Worm (Caenorhabditis elegans): ENCODE measurements around the gene Y49F6B.6.

Gene Y49F6B.6

DNA sequence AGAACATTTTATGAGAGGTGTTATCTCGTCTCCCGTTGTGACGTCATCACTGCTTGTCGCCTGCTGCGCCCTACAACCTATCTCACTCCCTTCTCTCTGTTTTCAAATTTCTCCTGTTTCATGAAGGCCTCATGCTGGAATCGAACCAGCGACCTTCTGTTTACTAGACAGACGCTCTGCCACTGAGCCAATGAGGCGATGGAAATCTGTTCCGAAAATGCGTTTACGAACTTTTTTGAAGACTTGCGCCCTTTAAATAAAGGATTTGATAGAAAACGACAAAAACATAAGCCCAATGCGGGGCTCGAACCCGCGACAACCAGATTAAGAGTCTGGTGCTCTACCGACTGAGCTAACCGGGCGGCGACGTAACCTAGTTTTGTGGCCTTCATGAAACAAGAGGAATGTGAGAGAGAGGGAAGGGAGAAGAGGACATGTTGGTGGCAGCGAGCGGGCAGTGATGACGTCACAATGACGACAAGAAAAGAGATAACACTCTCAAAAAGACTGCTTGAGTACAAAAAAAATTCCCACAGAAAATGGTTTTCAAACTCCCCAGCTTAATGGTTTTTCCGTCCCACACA, 46.1 kb downstream of the Y49F6B.6 start, which contains the start of gene clec-126:
TSS of gene clec-126 (plus strand) at position 534 of the 584 bp plus-strand sequence.
- peak; percentile 34 for TF ChIP-seq sdz-12 (GFP tag; optimal IDR thresholded peaks at IDR 0.05)
- 0 out of 2 replicates have a peak, but pooled peaks have one; percentile 9 for TF ChIP-seq zip-11 (GFP tag; IDR thresholded peaks at IDR 0.05)
- peak; percentile 12 for TF ChIP-seq snpc-4 (tag; optimal IDR thresholded peaks at IDR 0.05)
- TF ChIP-seq nhr-102 (tag; optimal IDR thresholded peaks at IDR 0.05) = peak; percentile 89
- peak; percentile 63 for TF ChIP-seq mxl-3 (GFP tag; optimal IDR thresholded peaks at IDR 0.05)
- TF ChIP-seq gei-8 (GFP tag; optimal IDR thresholded peaks at IDR 0.05) = peak; percentile 46
- peak; percentile 64 for TF ChIP-seq ceh-20 (GFP tag; IDR thresholded peaks at IDR 0.05)
- 0 out of 2 replicates have a peak, but pooled peaks have one; percentile 12 for TF ChIP-seq mxl-2 (GFP tag; conservative IDR thresholded peaks at IDR 0.05)
- TF ChIP-seq mes-2 (tag; optimal IDR thresholded peaks at IDR 0.05; ENCODE audit: poor library complexity, severe bottlenecking) = peak; percentile 58
- no peak for TF ChIP-seq nhr-6 (tag; optimal IDR thresholded peaks at IDR 0.05)
- peak; percentile 74 for TF ChIP-seq lir-3 (tag; optimal IDR thresholded peaks at IDR 0.05)
- TF ChIP-seq nhr-10 (tag; optimal IDR thresholded peaks at IDR 0.05) = no peak
- TF ChIP-seq spr-1 (tag; optimal IDR thresholded peaks at IDR 0.05) = peak; percentile 91
- peak; percentile 83 for TF ChIP-seq rbr-2 (tag; optimal IDR thresholded peaks at IDR 0.05)
- TF ChIP-seq ZK546.5 (tag; optimal IDR thresholded peaks at IDR 0.05) = no peak
- TF ChIP-seq Y5F2A.4 (GFP tag; optimal IDR thresholded peaks at IDR 0.05) = peak; percentile 71
- peak; percentile 11 for TF ChIP-seq nhr-111 (GFP tag; optimal IDR thresholded peaks at IDR 0.05)
- no peak for TF ChIP-seq daf-8 (GFP tag; IDR thresholded peaks at IDR 0.05)
- TF ChIP-seq ceh-44 (GFP tag; IDR thresholded peaks at IDR 0.05) = peak; percentile 51; the same call in 1 of the 2 replicates
- peak; percentile 91 for TF ChIP-seq lin-13 (GFP tag; optimal IDR thresholded peaks at IDR 0.05)
- TF ChIP-seq ceh-82 (tag; optimal IDR thresholded peaks at IDR 0.05) = no peak
- TF ChIP-seq egl-27 (tag; optimal IDR thresholded peaks at IDR 0.05) = no peak
- TF ChIP-seq ceh-28 (tag; optimal IDR thresholded peaks at IDR 0.05) = no peak
- TF ChIP-seq Y105C5A.15 (GFP tag; IDR thresholded peaks at IDR 0.05) = peak; percentile 31; the same call in 1 of the 2 replicates
- TF ChIP-seq arid-1 (GFP tag; conservative IDR thresholded peaks at IDR 0.05) = peak; percentile 31; the same call in 1 of the 2 replicates
- TF ChIP-seq ama-1 (optimal IDR thresholded peaks at IDR 0.05) = no peak
- TF ChIP-seq lin-39 (tag; optimal IDR thresholded peaks at IDR 0.05) = no peak
- TF ChIP-seq lin-29 (GFP tag; IDR thresholded peaks at IDR 0.05) = 0 out of 2 replicates have a peak, but pooled peaks have one; percentile 10
- TF ChIP-seq T20F7.1 (GFP tag; optimal IDR thresholded peaks at IDR 0.05) = no peak
- no peak for TF ChIP-seq R02D3.7 (tag; optimal IDR thresholded peaks at IDR 0.05)
- TF ChIP-seq lin-38 (GFP tag; IDR thresholded peaks at IDR 0.05) = peak; percentile 86
- peak; percentile 68 for TF ChIP-seq unc-130 (GFP tag; optimal IDR thresholded peaks at IDR 0.05)
- peak; percentile 59 for TF ChIP-seq ztf-7 (tag; optimal IDR thresholded peaks at IDR 0.05)
- no peak for TF ChIP-seq unc-39 (tag; optimal IDR thresholded peaks at IDR 0.05)
- TF ChIP-seq F10B5.3 (tag; optimal IDR thresholded peaks at IDR 0.05) = peak; percentile 48
- TF ChIP-seq zfp-2 (tag; optimal IDR thresholded peaks at IDR 0.05) = peak; percentile 65
- no peak for TF ChIP-seq ces-1 (GFP tag; optimal IDR thresholded peaks at IDR 0.05)
- peak; percentile 67 for TF ChIP-seq duxl-1 (tag; optimal IDR thresholded peaks at IDR 0.05; ENCODE audit: poor library complexity)
- peak; percentile 47 for TF ChIP-seq dpl-1 (GFP tag; optimal IDR thresholded peaks at IDR 0.05)
- TF ChIP-seq mep-1 (tag; optimal IDR thresholded peaks at IDR 0.05) = peak; percentile 88
- peak; percentile 78 for TF ChIP-seq dmd-9 (GFP tag; IDR thresholded peaks at IDR 0.05)
- TF ChIP-seq unc-62 (GFP tag; optimal IDR thresholded peaks at IDR 0.05 in 1 of 2) = peak in 1 of 2 experiments; percentile 64
- no peak for TF ChIP-seq unc-62 (tag; optimal IDR thresholded peaks at IDR 0.05)
- TF ChIP-seq hmg-1.1 (GFP tag; IDR thresholded peaks at IDR 0.05) = peak; percentile 84
- TF ChIP-seq fos-1 (tag; optimal IDR thresholded peaks at IDR 0.05) = no peak
- TF ChIP-seq lsy-2 (tag; optimal IDR thresholded peaks at IDR 0.05) = peak; percentile 27 to 85
- TF ChIP-seq F26F4.8 (GFP tag; conservative IDR thresholded peaks at IDR 0.05) = 0 out of 2 replicates have a peak, but pooled peaks have one; percentile 22
- peak in 1 of 2 experiments; percentile 45 for TF ChIP-seq hif-1 (tag; optimal IDR thresholded peaks at IDR 0.05)
- no peak for TF ChIP-seq lin-15B (tag; optimal IDR thresholded peaks at IDR 0.05)
- TF ChIP-seq aha-1 (tag) = peak; percentile 98
- peak; percentile 73; the same call in 1 of the 2 replicates for TF ChIP-seq D1046.2 (GFP tag; IDR thresholded peaks at IDR 0.05)
